Worm (Caenorhabditis elegans): ENCODE results near the gene srr-7.

srr-7 gene

DNA sequence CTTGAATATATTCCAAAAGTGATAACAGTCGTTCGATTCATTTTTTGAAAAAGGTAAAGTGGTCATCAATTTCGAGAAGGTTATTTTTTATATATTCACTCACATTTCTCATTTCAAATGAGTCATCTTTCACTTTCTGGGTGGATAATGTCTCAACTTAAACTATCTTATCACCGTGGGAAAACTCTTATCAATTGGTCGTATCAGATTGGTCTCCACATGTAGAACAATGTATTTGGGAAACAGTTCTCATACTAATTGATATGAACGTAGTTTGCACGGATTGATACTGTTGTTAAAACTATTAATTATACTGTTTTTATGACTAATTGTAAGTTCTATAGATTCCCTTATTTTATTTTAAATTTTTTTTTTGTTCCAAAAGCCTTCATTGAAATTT lies 5.8 kb downstream of the srr-7 start:
- TF ChIP-seq let-607 (tag; optimal IDR thresholded peaks at IDR 0.05) = no peak
- 0 out of 2 replicates have a peak, but pooled peaks have one; percentile 18 for TF ChIP-seq hsf-1 (GFP tag; IDR thresholded peaks at IDR 0.05)

DNA sequence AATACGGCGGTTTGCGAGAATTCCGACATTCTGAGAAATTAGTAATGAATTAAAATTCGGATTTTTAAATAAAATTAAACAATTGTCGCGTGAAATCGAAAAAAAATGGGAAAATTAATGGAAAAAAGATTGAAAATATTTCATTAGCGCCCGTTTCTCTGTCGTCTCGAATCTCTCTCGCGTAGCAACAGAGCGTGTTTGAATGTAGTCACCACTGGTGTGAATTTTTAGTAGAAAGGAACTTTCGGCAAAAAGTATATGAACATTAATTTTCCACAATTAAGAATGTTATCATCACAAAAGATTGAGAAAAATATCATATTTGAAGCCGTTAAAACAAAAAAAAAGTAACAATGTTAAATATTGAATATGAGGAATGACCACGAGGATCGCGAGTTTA lies 8.7 kb downstream of the srr-7 start, which contains the start of gene aipl-1:
TSS of gene aipl-1 (minus strand) at position 30 of the 400 bp plus-strand sequence.
- no peak for TF ChIP-seq F57A8.1 (GFP tag; optimal IDR thresholded peaks at IDR 0.05)
- TF ChIP-seq lin-26 (GFP tag; IDR thresholded peaks at IDR 0.05) = no peak
- TF ChIP-seq bed-1 (GFP tag; IDR thresholded peaks at IDR 0.05) = no peak
- no peak for TF ChIP-seq ztf-28 (GFP tag; IDR thresholded peaks at IDR 0.05)
- TF ChIP-seq tbp1 (GFP tag; optimal IDR thresholded peaks at IDR 0.05) = peak; percentile 34
- TF ChIP-seq nfyb-1 (GFP tag; IDR thresholded peaks at IDR 0.05) = no peak
- 0 out of 2 replicates have a peak, but pooled peaks have one; percentile 28 for TF ChIP-seq aptf-2 (GFP tag; conservative IDR thresholded peaks at IDR 0.05)
- no peak for TF ChIP-seq C06A6.2 (GFP tag; conservative IDR thresholded peaks at IDR 0.05)
- no peak for TF ChIP-seq ztf-25 (GFP tag; IDR thresholded peaks at IDR 0.05)
- TF ChIP-seq mcd-1 (GFP tag; IDR thresholded peaks at IDR 0.05) = peak; percentile 90
- 0 out of 2 replicates have a peak, but pooled peaks have one; percentile 31 for TF ChIP-seq Y95B8A.8 (GFP tag; IDR thresholded peaks at IDR 0.05)
- peak; percentile 95 for TF ChIP-seq ceh-100 (GFP tag; IDR thresholded peaks at IDR 0.05)
- no peak for TF ChIP-seq egl-18 (GFP tag; IDR thresholded peaks at IDR 0.05)
- TF ChIP-seq madf-6 (GFP tag; IDR thresholded peaks at IDR 0.05) = peak; percentile 40; the same call in 1 of the 2 replicates
- peak; percentile 6 for TF ChIP-seq ZK185.1 (tag; optimal IDR thresholded peaks at IDR 0.05; ENCODE audit: poor library complexity, severe bottlenecking)
- TF ChIP-seq snpc-4 (GFP tag; optimal IDR thresholded peaks at IDR 0.05) = no peak
- peak in 3 of 4 experiments; percentile 5 to 66 (median 53) for TF ChIP-seq snpc-4 (tag; optimal IDR thresholded peaks at IDR 0.05)
- no peak for TF ChIP-seq lir-1 (GFP tag; conservative IDR thresholded peaks at IDR 0.05)
- no peak for TF ChIP-seq rpc-1 (optimal IDR thresholded peaks at IDR 0.05)
- TF ChIP-seq rpc-1 (tag; optimal IDR thresholded peaks at IDR 0.05) = no peak
- TF ChIP-seq pha-4 (tag; optimal IDR thresholded peaks at IDR 0.05) = no peak
- TF ChIP-seq F23B12.7 (tag; optimal IDR thresholded peaks at IDR 0.05; ENCODE audit: insufficient read depth) = peak; percentile 76
- TF ChIP-seq fkh-3 (tag; optimal IDR thresholded peaks at IDR 0.05) = no peak
- peak; percentile 7 for TF ChIP-seq dpl-1 (GFP tag; optimal IDR thresholded peaks at IDR 0.05)
- TF ChIP-seq K12H6.12 (tag; optimal IDR thresholded peaks at IDR 0.05) = no peak
- TF ChIP-seq dox-1 (GFP tag; IDR thresholded peaks at IDR 0.05) = peak; percentile 73
- no peak for TF ChIP-seq madf-3 (GFP tag; IDR thresholded peaks at IDR 0.05)
- no peak for TF ChIP-seq hlh-12 (tag; optimal IDR thresholded peaks at IDR 0.05)
- 0 out of 2 replicates have a peak, but pooled peaks have one; percentile 36 for TF ChIP-seq cebp-1 (GFP tag; IDR thresholded peaks at IDR 0.05)
- no peak for TF ChIP-seq cebp-1 (tag; optimal IDR thresholded peaks at IDR 0.05)
- TF ChIP-seq ama-1 (optimal IDR thresholded peaks at IDR 0.05) = no peak
- no peak for TF ChIP-seq ama-1 (GFP tag; optimal IDR thresholded peaks at IDR 0.05)
- peak; percentile 77 for TF ChIP-seq F49E8.2 (tag; optimal IDR thresholded peaks at IDR 0.05; ENCODE audit: insufficient read depth)
- 0 out of 2 replicates have a peak, but pooled peaks have one; percentile 15 for TF ChIP-seq Y67H2A.10 (GFP tag; conservative IDR thresholded peaks at IDR 0.05)
- no peak for TF ChIP-seq Y53G8AR.9 (GFP tag; conservative IDR thresholded peaks at IDR 0.05)
- no peak for TF ChIP-seq ztf-6 (GFP tag; IDR thresholded peaks at IDR 0.05)
- TF ChIP-seq die-1 (tag; optimal IDR thresholded peaks at IDR 0.05) = no peak
- peak; percentile 25 for TF ChIP-seq snpc-3.4 (tag; optimal IDR thresholded peaks at IDR 0.05)
- no peak for TF ChIP-seq ztf-22 (GFP tag; optimal IDR thresholded peaks at IDR 0.05)
- TF ChIP-seq xnd-1 (tag; optimal IDR thresholded peaks at IDR 0.05) = no peak
- TF ChIP-seq ztf-18 (tag; optimal IDR thresholded peaks at IDR 0.05) = no peak
- TF ChIP-seq F57C9.4 (tag; optimal IDR thresholded peaks at IDR 0.05) = no peak
- peak in 1 of 3 experiments; percentile 53 for TF ChIP-seq lin-35 (GFP tag; optimal IDR thresholded peaks at IDR 0.05)
- no peak for TF ChIP-seq Y56A3A.18 (GFP tag; IDR thresholded peaks at IDR 0.05)
- no peak for TF ChIP-seq let-607 (tag; optimal IDR thresholded peaks at IDR 0.05)
- peak; percentile 48 for TF ChIP-seq lsl-1 (GFP tag; optimal IDR thresholded peaks at IDR 0.05)

All from whole organism, young adult.